Worm (Caenorhabditis elegans): ENCODE data around the gene W03H9.2.
A peak's percentile ranks its signal among the peaks of the same experiment; 100 is the strongest.

W03H9.2 gene

DNA sequence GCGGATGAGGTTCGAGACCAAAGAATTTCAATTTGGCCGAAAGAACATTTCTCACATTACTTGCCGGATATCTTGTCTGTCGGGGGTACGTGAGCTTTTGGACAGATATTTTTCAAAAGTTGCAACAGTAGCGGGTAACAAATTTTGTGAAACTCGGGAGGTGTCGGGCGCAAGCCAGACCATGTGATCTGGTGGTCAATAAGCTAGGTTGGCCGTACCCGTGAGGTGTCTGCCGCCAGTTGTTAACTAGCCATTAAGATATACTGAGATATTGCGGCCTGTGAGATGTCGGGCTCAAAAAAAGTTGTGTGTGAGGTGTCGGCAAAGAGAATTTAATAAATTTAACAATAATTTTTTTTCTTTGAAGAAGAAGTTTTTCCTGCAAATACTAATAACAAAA lies 25.3 kb downstream of the W03H9.2 start:
- TF ChIP-seq bed-2 (GFP tag; IDR thresholded peaks at IDR 0.05): no peak
- no peak for TF ChIP-seq snpc-4 (GFP tag; optimal IDR thresholded peaks at IDR 0.05)
- peak in 2 of 4 experiments; percentile 29 to 58 for TF ChIP-seq snpc-4 (tag; optimal IDR thresholded peaks at IDR 0.05)

DNA sequence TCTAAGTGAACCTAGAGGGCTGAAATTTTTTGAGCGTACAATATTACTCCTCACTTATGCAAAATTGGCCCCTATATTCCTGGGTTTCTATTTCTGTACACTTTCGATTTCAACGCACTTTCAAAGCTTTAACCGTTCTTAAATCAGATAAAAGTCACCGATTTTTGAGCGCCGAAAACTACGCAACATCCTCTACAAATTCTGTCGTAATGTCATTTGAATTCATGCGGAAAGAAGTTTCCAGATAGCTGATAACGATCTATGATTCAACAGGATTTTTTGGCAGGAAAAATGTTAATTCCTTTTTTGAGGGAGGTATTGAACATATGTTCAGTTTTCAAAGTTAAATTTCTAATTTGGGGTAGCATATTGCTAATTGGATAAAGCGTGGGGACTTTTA lies 30.8 kb downstream of the W03H9.2 start:
- TF ChIP-seq zfh-2 (GFP tag; conservative IDR thresholded peaks at IDR 0.05) (no peak), hmg-20 (GFP tag; IDR thresholded peaks at IDR 0.05) (no peak), ztf-22 (GFP tag; optimal IDR thresholded peaks at IDR 0.05) (no peak), sea-2 (GFP tag; IDR thresholded peaks at IDR 0.05) (no peak), Y67H2A.10 (GFP tag; conservative IDR thresholded peaks at IDR 0.05) (no peak), snpc-1.3 (tag; optimal IDR thresholded peaks at IDR 0.05; ENCODE audit: insufficient read depth) (no peak), lin-54 (GFP tag; optimal IDR thresholded peaks at IDR 0.05) (no peak), mel-28 (tag; optimal IDR thresholded peaks at IDR 0.05; ENCODE audit: borderline replicate concordance) (no peak), zim-3 (tag; optimal IDR thresholded peaks at IDR 0.05) (no peak), mcd-1 (GFP tag; IDR thresholded peaks at IDR 0.05) (no peak), xnd-1 (tag; optimal IDR thresholded peaks at IDR 0.05) (no peak), nhr-27 (tag; optimal IDR thresholded peaks at IDR 0.05) (no peak), lsl-1 (GFP tag; optimal IDR thresholded peaks at IDR 0.05) (no peak), Y53F4B.3 (GFP tag; IDR thresholded peaks at IDR 0.05) (no peak), let-526 (GFP tag; IDR thresholded peaks at IDR 0.05) (no peak), ceh-27 (GFP tag; optimal IDR thresholded peaks at IDR 0.05) (no peak), F57C9.4 (tag; optimal IDR thresholded peaks at IDR 0.05) (no peak), lin-35 (GFP tag; optimal IDR thresholded peaks at IDR 0.05) (no peak), madf-6 (GFP tag; IDR thresholded peaks at IDR 0.05) (no peak), egl-18 (GFP tag; IDR thresholded peaks at IDR 0.05) (no peak)

DNA sequence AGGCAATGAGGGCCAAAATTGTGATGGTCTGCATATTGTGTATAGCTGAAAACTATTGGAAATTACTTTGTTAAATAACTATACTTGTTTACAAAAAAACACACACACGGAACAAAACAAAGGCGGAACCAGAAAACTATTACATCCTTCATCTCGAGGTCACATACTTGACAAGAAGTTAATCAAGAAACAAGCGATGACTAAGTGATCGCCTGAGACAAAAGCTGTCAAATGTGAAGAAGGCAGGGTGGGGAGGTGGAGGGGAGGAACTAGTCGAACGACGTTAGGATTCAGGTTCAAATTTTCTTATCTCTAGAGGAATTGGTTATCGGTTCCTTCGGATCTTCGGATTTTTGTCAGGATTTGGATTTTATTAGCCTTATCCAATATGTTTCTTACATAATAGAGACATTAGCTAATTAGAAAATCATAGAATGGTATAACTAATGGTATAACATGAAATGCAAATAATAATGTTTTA lies 34.4 kb downstream of the W03H9.2 start, which contains the start of gene cpg-7:
Gene cpg-7, minus strand, starts transcription at position 51 of the 481 bp plus-strand sequence.
- TF ChIP-seq F49E8.2 (tag; optimal IDR thresholded peaks at IDR 0.05; ENCODE audit: insufficient read depth) (no peak), aptf-3 (GFP tag; IDR thresholded peaks at IDR 0.05) (no peak), B0336.3 (GFP tag; IDR thresholded peaks at IDR 0.05) (no peak), F57C9.4 (tag; optimal IDR thresholded peaks at IDR 0.05) (no peak), Y56A3A.18 (GFP tag; IDR thresholded peaks at IDR 0.05) (no peak), B0035.1 (tag; optimal IDR thresholded peaks at IDR 0.05) (no peak), bed-1 (GFP tag; IDR thresholded peaks at IDR 0.05) (no peak), ztf-3 (GFP tag; optimal IDR thresholded peaks at IDR 0.05) (no peak), cebp-1 (GFP tag; IDR thresholded peaks at IDR 0.05) (no peak), cebp-1 (tag; optimal IDR thresholded peaks at IDR 0.05) (no peak), egl-44 (GFP tag; IDR thresholded peaks at IDR 0.05) (no peak), nhr-179 (tag; optimal IDR thresholded peaks at IDR 0.05) (no peak), ztf-28 (GFP tag; IDR thresholded peaks at IDR 0.05) (no peak), madf-3 (GFP tag; IDR thresholded peaks at IDR 0.05) (no peak), nhr-80 (tag; optimal IDR thresholded peaks at IDR 0.05) (no peak)

Measured in whole organism, young adult.